Fruit fly (Drosophila melanogaster) Kc167 (cell line): ENCODE data around the gene CG43896.

Experiments
- Myc ChIP-seq: fragments of >200 bp; optimal IDR thresholded peaks from 2 replicates; lab custom pipeline; 2017; ENCODE audit warnings: missing external identifiers
- Sin3A ChIP-seq: fragments of >200 bp; optimal IDR thresholded peaks from 2 replicates; lab custom pipeline; 2018; ENCODE audit warnings: missing external identifiers
- h ChIP-seq: fragments of >200 bp; optimal IDR thresholded peaks from 3 replicates; lab custom pipeline; 2018; ENCODE audit warnings: missing external identifiers
- insv ChIP-seq: fragments of >200 bp; optimal IDR thresholded peaks from 3 replicates; lab custom pipeline; 2018; ENCODE audit warnings: missing external identifiers
- psq ChIP-seq: fragments of >200 bp; optimal IDR thresholded peaks from 2 replicates; lab custom pipeline; 2017; ENCODE audit warnings: missing external identifiers
- ttk ChIP-seq: sonication (Bioruptor generic); optimal IDR thresholded peaks from 2 replicates; lab custom pipeline; 2017; ENCODE audit warnings: missing external identifiers

Gene CG43896

dm6 chr3L:12013698-12014097 lies 37.8 kb downstream of the CG43896 start:
- no peak for TF ChIP-seq insv (lab: Kevin White, UChicago)
- no peak for TF ChIP-seq h
- no peak for TF ChIP-seq Myc (lab: Kevin White, UChicago)
- TF ChIP-seq ttk (lab: Kevin White, UChicago) = no peak
- TF ChIP-seq psq (lab: Kevin White, UChicago) = no peak
- TF ChIP-seq Sin3A (lab: Kevin White, UChicago) = no peak

DNA sequence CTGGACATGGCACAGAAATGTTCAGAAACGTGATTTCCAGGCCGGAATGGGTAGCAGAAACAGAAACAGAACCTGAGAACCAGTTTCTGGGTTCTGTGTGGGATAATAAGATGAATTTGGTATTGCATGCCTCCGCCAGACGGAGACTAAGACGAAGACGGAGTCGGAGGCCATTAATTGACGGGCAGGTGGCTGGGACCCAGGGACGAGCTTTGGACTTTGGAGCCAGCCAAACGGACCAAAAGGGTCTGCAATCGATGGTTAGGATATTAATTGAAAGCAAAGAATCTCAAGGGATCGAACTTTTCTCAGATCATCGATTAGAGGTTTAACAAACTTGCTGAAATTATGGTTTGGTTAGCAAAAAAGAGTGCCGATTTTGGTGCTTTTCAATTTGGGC lies 38.4 kb downstream of the CG43896 start:
- TF ChIP-seq ttk (lab: Kevin White, UChicago) = no peak
- no peak for TF ChIP-seq Sin3A (lab: Kevin White, UChicago)
- TF ChIP-seq insv (lab: Kevin White, UChicago) = no peak
- no peak for TF ChIP-seq h
- no peak for TF ChIP-seq psq (lab: Kevin White, UChicago)
- no peak for TF ChIP-seq Myc (lab: Kevin White, UChicago)

DNA sequence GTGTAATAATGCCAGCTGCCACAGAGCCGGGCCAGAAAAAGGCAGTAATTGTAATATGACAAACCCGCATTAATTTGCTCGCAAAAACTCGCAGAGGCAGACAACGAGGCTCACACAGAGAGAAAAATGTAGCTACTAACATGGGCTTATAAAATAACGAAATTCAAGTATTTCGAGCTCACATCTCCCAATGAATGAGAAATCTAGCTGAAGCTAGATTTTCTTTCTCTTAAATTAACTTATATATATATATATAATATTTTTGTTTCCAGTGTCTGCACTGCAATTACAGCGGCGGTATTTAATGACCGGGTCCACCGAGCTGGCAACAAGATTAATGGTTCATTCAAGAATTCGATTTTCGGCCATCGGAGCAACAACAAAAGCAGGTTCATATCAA lies 40.3 kb downstream of the CG43896 start:
- no peak for TF ChIP-seq Sin3A (lab: Kevin White, UChicago)
- no peak for TF ChIP-seq psq (lab: Kevin White, UChicago)
- TF ChIP-seq h = no peak
- no peak for TF ChIP-seq Myc (lab: Kevin White, UChicago)
- no peak for TF ChIP-seq insv (lab: Kevin White, UChicago)
- no peak for TF ChIP-seq ttk (lab: Kevin White, UChicago)

- TF ChIP-seq psq (lab: Kevin White, UChicago) = no peak
- TF ChIP-seq h = no peak
- no peak for TF ChIP-seq Myc (lab: Kevin White, UChicago)
- no peak for TF ChIP-seq Sin3A (lab: Kevin White, UChicago)
- no peak for TF ChIP-seq insv (lab: Kevin White, UChicago)
- TF ChIP-seq ttk (lab: Kevin White, UChicago) = no peak
Observed at dm6 chr3L:12021903-12022302, 46.0 kb downstream of the CG43896 start.

DNA sequence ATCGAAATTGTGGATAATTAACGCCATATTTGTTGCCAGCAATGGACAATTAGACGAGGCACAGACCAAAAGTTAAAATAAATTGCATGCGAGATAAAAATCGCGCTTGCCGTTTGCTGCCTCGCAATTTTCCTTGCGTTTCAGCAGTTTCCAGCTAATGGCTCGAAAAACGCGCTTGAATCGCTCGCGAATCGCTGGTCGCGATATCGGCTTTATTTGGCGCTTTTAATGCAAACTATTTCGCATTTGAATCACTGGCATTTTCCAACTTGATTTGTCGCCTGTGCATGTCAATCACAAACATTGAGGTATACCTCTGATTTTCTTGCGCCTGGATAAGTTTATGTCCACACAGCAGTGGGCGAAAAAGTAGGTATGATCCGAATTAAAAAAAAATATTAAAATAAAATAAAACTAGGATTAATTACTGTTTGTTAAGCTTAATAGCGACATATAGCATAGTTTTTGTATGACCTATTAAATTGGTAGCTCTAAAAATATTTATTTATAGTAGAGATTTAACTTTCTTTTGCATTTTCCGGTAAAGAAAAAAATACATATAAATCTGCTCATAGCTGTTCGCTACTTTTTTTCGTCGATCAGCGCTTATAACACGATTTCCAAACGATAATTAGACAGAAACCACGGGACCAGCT lies 47.4 kb downstream of the CG43896 start:
- no peak for TF ChIP-seq ttk (lab: Kevin White, UChicago)
- TF ChIP-seq Sin3A (lab: Kevin White, UChicago) = no peak
- TF ChIP-seq Myc (lab: Kevin White, UChicago) = no peak
- TF ChIP-seq psq (lab: Kevin White, UChicago) = no peak
- no peak for TF ChIP-seq h
- TF ChIP-seq insv (lab: Kevin White, UChicago) = no peak

dm6 chr3L:12024947-12025346 lies 49.0 kb downstream of the CG43896 start:
- TF ChIP-seq insv (lab: Kevin White, UChicago) = no peak
- TF ChIP-seq h = no peak
- TF ChIP-seq Myc (lab: Kevin White, UChicago) = no peak
- no peak for TF ChIP-seq ttk (lab: Kevin White, UChicago)
- TF ChIP-seq psq (lab: Kevin White, UChicago) = no peak
- TF ChIP-seq Sin3A (lab: Kevin White, UChicago) = no peak

- TF ChIP-seq h = no peak
- no peak for TF ChIP-seq Myc (lab: Kevin White, UChicago)
- no peak for TF ChIP-seq Sin3A (lab: Kevin White, UChicago)
- TF ChIP-seq psq (lab: Kevin White, UChicago) = no peak
- no peak for TF ChIP-seq ttk (lab: Kevin White, UChicago)
- no peak for TF ChIP-seq insv (lab: Kevin White, UChicago)
Observed at dm6 chr3L:12027929-12028328, 52.0 kb downstream of the CG43896 start.

- TF ChIP-seq h = no peak
- TF ChIP-seq psq (lab: Kevin White, UChicago) = no peak
- no peak for TF ChIP-seq Sin3A (lab: Kevin White, UChicago)
Observed at dm6 chr3L:12028534-12029029, 52.7 kb downstream of the CG43896 start.

DNA sequence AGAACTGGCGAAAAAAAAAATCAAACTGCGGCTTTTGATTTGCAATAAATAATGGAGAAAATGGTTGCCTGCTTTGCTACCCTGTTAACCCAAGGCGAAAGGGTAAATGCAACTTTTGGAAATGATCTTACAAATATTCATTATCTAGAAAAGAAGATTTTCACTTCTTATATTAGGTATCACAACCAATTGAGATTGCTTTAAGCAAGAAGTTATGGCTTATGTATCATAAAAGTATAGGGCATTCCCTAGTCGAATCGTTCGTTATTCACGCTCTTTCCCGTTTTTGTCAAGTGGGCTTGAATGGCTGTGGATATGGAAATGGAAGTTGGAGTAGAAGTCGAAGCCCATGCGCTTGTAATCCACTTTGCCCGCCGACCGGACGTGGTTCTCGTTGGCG lies 54.6 kb downstream of the CG43896 start:
- no peak for TF ChIP-seq ttk (lab: Kevin White, UChicago)
- TF ChIP-seq Sin3A (lab: Kevin White, UChicago) = no peak
- TF ChIP-seq insv (lab: Kevin White, UChicago) = no peak
- no peak for TF ChIP-seq Myc (lab: Kevin White, UChicago)
- TF ChIP-seq h = no peak
- no peak for TF ChIP-seq psq (lab: Kevin White, UChicago)

DNA sequence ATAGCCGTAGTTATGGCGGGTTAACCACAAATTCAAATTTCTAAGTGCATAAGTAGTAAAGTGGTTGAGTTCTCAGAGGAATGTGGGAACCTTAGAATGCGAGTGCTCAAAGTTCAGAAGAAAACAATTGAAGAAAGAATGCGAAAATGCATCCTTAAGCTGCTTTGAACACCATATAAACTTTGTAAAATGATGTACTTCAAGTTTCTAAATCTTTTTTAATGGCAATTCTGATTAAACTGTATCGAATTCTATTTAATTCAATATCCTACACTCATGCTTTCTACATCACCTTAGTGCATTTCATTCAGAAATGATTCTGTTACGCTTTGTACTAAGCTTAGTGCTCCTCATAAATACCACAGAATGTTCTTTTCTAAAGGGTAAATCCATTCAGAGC lies 56.3 kb downstream of the CG43896 start, which contains the start of gene CG43993:
Gene CG43993 (plus strand): TSS at position 301 of the 400 bp plus-strand sequence.
- TF ChIP-seq psq (lab: Kevin White, UChicago) (no peak), ttk (lab: Kevin White, UChicago) (no peak), Sin3A (lab: Kevin White, UChicago) (no peak), insv (lab: Kevin White, UChicago) (no peak), Myc (lab: Kevin White, UChicago) (no peak), h (no peak)
